Worm (Caenorhabditis elegans): ENCODE results near the gene H39E20.1.

H39E20.1 gene

ce11 chrX:1370736-1371281, 26.6 kb downstream of the H39E20.1 start, which contains the start of gene F56C3.7:
TSS of gene F56C3.7 (minus strand) at chrX:1370786.
- TF ChIP-seq unc-62 (GFP tag; optimal IDR thresholded peaks at IDR 0.05): no peak
- no peak for TF ChIP-seq M03D4.4 (tag; optimal IDR thresholded peaks at IDR 0.05)
- TF ChIP-seq ceh-43 (GFP tag; optimal IDR thresholded peaks at IDR 0.05): no peak
- no peak for TF ChIP-seq ceh-39 (tag; optimal IDR thresholded peaks at IDR 0.05)
- no peak for TF ChIP-seq mls-2 (tag; optimal IDR thresholded peaks at IDR 0.05)
- TF ChIP-seq lin-13 (tag; optimal IDR thresholded peaks at IDR 0.05): no peak
- no peak for TF ChIP-seq elt-3 (tag; optimal IDR thresholded peaks at IDR 0.05)
- TF ChIP-seq snpc-4 (tag; optimal IDR thresholded peaks at IDR 0.05): no peak
- no peak for TF ChIP-seq unc-39 (tag; optimal IDR thresholded peaks at IDR 0.05)
- TF ChIP-seq flh-1 (GFP tag; optimal IDR thresholded peaks at IDR 0.05): no peak
- no peak for TF ChIP-seq ztf-11 (tag; optimal IDR thresholded peaks at IDR 0.05)
- no peak for TF ChIP-seq mep-1 (tag; optimal IDR thresholded peaks at IDR 0.05)
- TF ChIP-seq nhr-2 (tag; optimal IDR thresholded peaks at IDR 0.05): no peak
- no peak for TF ChIP-seq bed-3 (GFP tag; optimal IDR thresholded peaks at IDR 0.05)
- TF ChIP-seq lsy-2 (tag; optimal IDR thresholded peaks at IDR 0.05): no peak
- TF ChIP-seq tbx-8 (GFP tag; optimal IDR thresholded peaks at IDR 0.05): no peak

- no peak for TF ChIP-seq hlh-1 (tag; optimal IDR thresholded peaks at IDR 0.05)
- TF ChIP-seq ceh-83 (GFP tag; optimal IDR thresholded peaks at IDR 0.05): no peak
- TF ChIP-seq flh-1 (GFP tag; optimal IDR thresholded peaks at IDR 0.05): no peak
- TF ChIP-seq nhr-28 (tag; optimal IDR thresholded peaks at IDR 0.05): no peak
- TF ChIP-seq drap-1 (GFP tag; optimal IDR thresholded peaks at IDR 0.05): no peak
- TF ChIP-seq ztf-11 (tag; optimal IDR thresholded peaks at IDR 0.05): no peak
- no peak for TF ChIP-seq elt-3 (tag; optimal IDR thresholded peaks at IDR 0.05)
- TF ChIP-seq ham-2 (GFP tag; optimal IDR thresholded peaks at IDR 0.05): no peak
These were observed 30.0 kb downstream of the H39E20.1 start, which contains the start of gene dgn-2 for ce11 chrX:1367416-1367815. TSS of gene dgn-2 (minus strand) at chrX:1367516.

ce11 chrX:1360631-1361030, 36.8 kb downstream of the H39E20.1 start, which contains the start of gene F56C3.4:
TSS of gene F56C3.4 (minus strand) at chrX:1360731.
- TF ChIP-seq zip-8 (tag; optimal IDR thresholded peaks at IDR 0.05) (no peak), sptf-1 (tag; optimal IDR thresholded peaks at IDR 0.05) (no peak), nhr-2 (tag; optimal IDR thresholded peaks at IDR 0.05) (no peak), lin-13 (tag; optimal IDR thresholded peaks at IDR 0.05) (no peak), bed-3 (GFP tag; optimal IDR thresholded peaks at IDR 0.05) (no peak), ceh-83 (GFP tag; optimal IDR thresholded peaks at IDR 0.05) (no peak), mab-5 (tag; optimal IDR thresholded peaks at IDR 0.05) (no peak), M03D4.4 (tag; optimal IDR thresholded peaks at IDR 0.05) (no peak), pha-4 (tag; optimal IDR thresholded peaks at IDR 0.05) (no peak), unc-62 (GFP tag; optimal IDR thresholded peaks at IDR 0.05) (no peak), lsy-2 (tag; optimal IDR thresholded peaks at IDR 0.05) (no peak), lin-32 (GFP tag; optimal IDR thresholded peaks at IDR 0.05) (no peak), cnd-1 (tag; optimal IDR thresholded peaks at IDR 0.05) (no peak), nhr-76 (tag; optimal IDR thresholded peaks at IDR 0.05) (no peak), tbx-8 (GFP tag; optimal IDR thresholded peaks at IDR 0.05) (no peak)

ce11 chrX:1358295-1358694, 39.1 kb downstream of the H39E20.1 start, which contains the start of gene F56C3.3:
TSS of gene F56C3.3 (minus strand) at chrX:1358395.
- TF ChIP-seq bed-3 (GFP tag; optimal IDR thresholded peaks at IDR 0.05) (no peak), lsy-2 (tag; optimal IDR thresholded peaks at IDR 0.05) (no peak), unc-120 (tag; optimal IDR thresholded peaks at IDR 0.05; ENCODE audit: poor library complexity, severe bottlenecking) (no peak), cnd-1 (tag; optimal IDR thresholded peaks at IDR 0.05) (no peak)
